Worm (Caenorhabditis elegans): ENCODE data around the gene gtf-2A2.
A peak's percentile ranks its signal among the peaks of the same experiment; 100 is the strongest.

The gtf-2A2 gene

ce11 chrIII:12607302-12607701 is 17.3 kb upstream of the gtf-2A2 start (continued):
- TF ChIP-seq vab-7 (GFP tag; IDR thresholded peaks at IDR 0.05): peak; percentile 15; the same call in 1 of the 2 replicates
- TF ChIP-seq nhr-11 (tag; optimal IDR thresholded peaks at IDR 0.05): no peak
- no peak for TF ChIP-seq gei-8 (GFP tag; optimal IDR thresholded peaks at IDR 0.05)
- TF ChIP-seq sdz-12 (GFP tag; optimal IDR thresholded peaks at IDR 0.05): no peak
- no peak for TF ChIP-seq lin-1 (GFP tag; IDR thresholded peaks at IDR 0.05)
- TF ChIP-seq pha-4 (GFP tag; IDR thresholded peaks at IDR 0.05): 0 out of 2 replicates have a peak, but pooled peaks have one; percentile 18
- no peak for TF ChIP-seq pha-4 (tag; optimal IDR thresholded peaks at IDR 0.05)
- no peak for TF ChIP-seq jun-1 (tag; optimal IDR thresholded peaks at IDR 0.05)
- peak in 1 of 2 experiments; percentile 5 for TF ChIP-seq hif-1 (tag; optimal IDR thresholded peaks at IDR 0.05)
- TF ChIP-seq Y48G9A.11 (GFP tag; IDR thresholded peaks at IDR 0.05): peak; percentile 67
- TF ChIP-seq saeg-2 (GFP tag; IDR thresholded peaks at IDR 0.05): no peak
- TF ChIP-seq R02D3.7 (tag; optimal IDR thresholded peaks at IDR 0.05): no peak
- TF ChIP-seq ZK546.5 (tag; optimal IDR thresholded peaks at IDR 0.05): no peak
- no peak for TF ChIP-seq egl-27 (tag; optimal IDR thresholded peaks at IDR 0.05)
- no peak for TF ChIP-seq Y5F2A.4 (GFP tag; optimal IDR thresholded peaks at IDR 0.05)
- TF ChIP-seq rbr-2 (tag; optimal IDR thresholded peaks at IDR 0.05): no peak
- no peak for TF ChIP-seq zfp-3 (GFP tag; conservative IDR thresholded peaks at IDR 0.05)
- TF ChIP-seq ceh-28 (tag; optimal IDR thresholded peaks at IDR 0.05): no peak
- no peak for TF ChIP-seq mep-1 (tag; optimal IDR thresholded peaks at IDR 0.05)
- no peak for TF ChIP-seq spr-3 (GFP tag; optimal IDR thresholded peaks at IDR 0.05)
- TF ChIP-seq hlh-11 (tag; optimal IDR thresholded peaks at IDR 0.05): no peak
- TF ChIP-seq mdt-29 (GFP tag; IDR thresholded peaks at IDR 0.05): peak; percentile 46; the same call in 1 of the 2 replicates
- TF ChIP-seq daf-19 (GFP tag; conservative IDR thresholded peaks at IDR 0.05): no peak
- no peak for TF ChIP-seq ztf-7 (tag; optimal IDR thresholded peaks at IDR 0.05)
- peak; percentile 35; the same call in 1 of the 2 replicates for TF ChIP-seq T26A8.4 (GFP tag; IDR thresholded peaks at IDR 0.05)
- no peak for TF ChIP-seq ztf-11 (tag; optimal IDR thresholded peaks at IDR 0.05)
- TF ChIP-seq ceh-44 (GFP tag; IDR thresholded peaks at IDR 0.05): no peak
- no peak for TF ChIP-seq pqm-1 (tag; optimal IDR thresholded peaks at IDR 0.05)
- 0 out of 2 replicates have a peak, but pooled peaks have one; percentile 5 for TF ChIP-seq Y105C5A.15 (GFP tag; IDR thresholded peaks at IDR 0.05)
- no peak for TF ChIP-seq nhr-28 (tag; optimal IDR thresholded peaks at IDR 0.05)
- TF ChIP-seq Y75B8A.6 (GFP tag; IDR thresholded peaks at IDR 0.05): no peak
- no peak for TF ChIP-seq lin-29 (GFP tag; IDR thresholded peaks at IDR 0.05)
- TF ChIP-seq tag-97 (GFP tag; IDR thresholded peaks at IDR 0.05): no peak
- no peak for TF ChIP-seq ceh-62 (tag; optimal IDR thresholded peaks at IDR 0.05)
- TF ChIP-seq zip-2 (tag; optimal IDR thresholded peaks at IDR 0.05): no peak
- TF ChIP-seq zfp-2 (tag; optimal IDR thresholded peaks at IDR 0.05): no peak
- no peak for TF ChIP-seq duxl-1 (tag; optimal IDR thresholded peaks at IDR 0.05; ENCODE audit: poor library complexity)

ce11 chrIII:12608220-12608958 is 16.2 kb upstream of the gtf-2A2 start, which contains the start of gene epc-1:
epc-1 (minus strand) TSS chrIII:12608586.
- peak; percentile 75 for TF ChIP-seq mdt-29 (GFP tag; IDR thresholded peaks at IDR 0.05)
- no peak for TF ChIP-seq egl-27 (tag; optimal IDR thresholded peaks at IDR 0.05)
- no peak for TF ChIP-seq tag-97 (GFP tag; IDR thresholded peaks at IDR 0.05)
- peak; percentile 9 to 91 for TF ChIP-seq hif-1 (tag; optimal IDR thresholded peaks at IDR 0.05)
- TF ChIP-seq nhr-48 (tag; optimal IDR thresholded peaks at IDR 0.05): peak; percentile 80
- peak; percentile 61; the same call in 1 of the 2 replicates for TF ChIP-seq Y105C5A.15 (GFP tag; IDR thresholded peaks at IDR 0.05)
- TF ChIP-seq gei-8 (GFP tag; optimal IDR thresholded peaks at IDR 0.05): peak; percentile 81
- TF ChIP-seq lim-7 (GFP tag; IDR thresholded peaks at IDR 0.05): no peak
- peak; percentile 76 for TF ChIP-seq unc-130 (GFP tag; optimal IDR thresholded peaks at IDR 0.05)
- peak; percentile 98 for TF ChIP-seq hlh-30 (tag; optimal IDR thresholded peaks at IDR 0.05; ENCODE audit: insufficient read depth)
- TF ChIP-seq ceh-28 (tag; optimal IDR thresholded peaks at IDR 0.05): peak; percentile 36
- TF ChIP-seq Y75B8A.6 (GFP tag; IDR thresholded peaks at IDR 0.05): no peak
- TF ChIP-seq dmd-6 (GFP tag; IDR thresholded peaks at IDR 0.05): peak; percentile 92
- TF ChIP-seq ztf-7 (tag; optimal IDR thresholded peaks at IDR 0.05): peak; percentile 68
- TF ChIP-seq nhr-102 (tag; optimal IDR thresholded peaks at IDR 0.05): peak; percentile 77
- TF ChIP-seq mdl-1 (tag; optimal IDR thresholded peaks at IDR 0.05): peak; percentile 69 to 98
- TF ChIP-seq F37D6.2 (tag; optimal IDR thresholded peaks at IDR 0.05): peak; percentile 68
- no peak for TF ChIP-seq daf-12 (tag; optimal IDR thresholded peaks at IDR 0.05)
- no peak for TF ChIP-seq ceh-62 (tag; optimal IDR thresholded peaks at IDR 0.05)
- no peak for TF ChIP-seq F26F4.8 (GFP tag; conservative IDR thresholded peaks at IDR 0.05)
- peak; percentile 88; the same call in 1 of the 2 replicates for TF ChIP-seq nhr-42 (GFP tag; IDR thresholded peaks at IDR 0.05)
- peak; percentile 85 for TF ChIP-seq T20F7.1 (GFP tag; optimal IDR thresholded peaks at IDR 0.05)
